Fruit fly (Drosophila melanogaster): ENCODE measurements around the gene Hip1.

Gene Hip1

dm6 chr3L:12799431-12800147, 26.2 kb upstream of the Hip1 start:
- TF ChIP-seq Ets98B (GFP tag; IDR thresholded peaks at IDR 0.05) (no peak), fd96Ca (GFP tag; IDR thresholded peaks at IDR 0.05) (no peak), CG9948 (tag; optimal IDR thresholded peaks at IDR 0.05) (no peak), CG12605 (GFP tag; IDR thresholded peaks at IDR 0.05) (no peak)

dm6 chr3L:12798795-12799311, 25.5 kb upstream of the Hip1 start:
- TF ChIP-seq fd96Ca (GFP tag; IDR thresholded peaks at IDR 0.05) = 0 out of 3 replicates have a peak, but pooled peaks have one; percentile 39
- peak; percentile 66 for TF ChIP-seq CG14655 (GFP tag; optimal IDR thresholded peaks at IDR 0.05)
- peak; percentile 7 for TF ChIP-seq CG15710 (tag; optimal IDR thresholded peaks at IDR 0.05)
- TF ChIP-seq gl (tag; optimal IDR thresholded peaks at IDR 0.05) = peak; percentile 29
- no peak for TF ChIP-seq Ets98B (GFP tag; IDR thresholded peaks at IDR 0.05)
- no peak for TF ChIP-seq CG12605 (GFP tag; IDR thresholded peaks at IDR 0.05)
- no peak for TF ChIP-seq CG32121 (GFP tag; IDR thresholded peaks at IDR 0.05)
- TF ChIP-seq CG34367 (tag; optimal IDR thresholded peaks at IDR 0.05) = peak; percentile 42
- TF ChIP-seq Pif1B (GFP tag; optimal IDR thresholded peaks at IDR 0.05) = no peak
- peak; percentile 21; the same call in 1 of the 3 replicates for TF ChIP-seq CG4496 (GFP tag; IDR thresholded peaks at IDR 0.05)
- no peak for TF ChIP-seq Snoo (tag; optimal IDR thresholded peaks at IDR 0.05)
- 0 out of 2 replicates have a peak, but pooled peaks have one; percentile 5 for TF ChIP-seq rn (GFP tag; IDR thresholded peaks at IDR 0.05)
- no peak for TF ChIP-seq Pif1A (GFP tag; optimal IDR thresholded peaks at IDR 0.05)
- TF ChIP-seq D1 (tag; optimal IDR thresholded peaks at IDR 0.05) = no peak
- TF ChIP-seq CG8301 (tag; optimal IDR thresholded peaks at IDR 0.05) = peak; percentile 52
- peak; percentile 93 for TF ChIP-seq EcR (GFP tag; optimal IDR thresholded peaks at IDR 0.05)
- peak; percentile 17 for TF ChIP-seq CG9948 (tag; optimal IDR thresholded peaks at IDR 0.05)
- no peak for TF ChIP-seq CG10348 (GFP tag; IDR thresholded peaks at IDR 0.05)
- TF ChIP-seq CG13204 (GFP tag; optimal IDR thresholded peaks at IDR 0.05) = peak; percentile 71
- TF ChIP-seq CG17806 (tag; optimal IDR thresholded peaks at IDR 0.05) = peak; percentile 18
- peak; percentile 55 for TF ChIP-seq CG8159 (tag; optimal IDR thresholded peaks at IDR 0.05)

- TF ChIP-seq CG4496 (GFP tag; IDR thresholded peaks at IDR 0.05) (no peak), EcR (GFP tag; optimal IDR thresholded peaks at IDR 0.05) (no peak), CG13204 (GFP tag; optimal IDR thresholded peaks at IDR 0.05) (no peak), CG17806 (tag; optimal IDR thresholded peaks at IDR 0.05) (no peak), CG8301 (tag; optimal IDR thresholded peaks at IDR 0.05) (no peak), Ets98B (GFP tag; IDR thresholded peaks at IDR 0.05) (no peak), CG8159 (tag; optimal IDR thresholded peaks at IDR 0.05) (no peak), Pif1B (GFP tag; optimal IDR thresholded peaks at IDR 0.05) (no peak), CG32121 (GFP tag; IDR thresholded peaks at IDR 0.05) (no peak)
Observed at dm6 chr3L:12796077-12796641, 22.8 kb upstream of the Hip1 start.

DNA sequence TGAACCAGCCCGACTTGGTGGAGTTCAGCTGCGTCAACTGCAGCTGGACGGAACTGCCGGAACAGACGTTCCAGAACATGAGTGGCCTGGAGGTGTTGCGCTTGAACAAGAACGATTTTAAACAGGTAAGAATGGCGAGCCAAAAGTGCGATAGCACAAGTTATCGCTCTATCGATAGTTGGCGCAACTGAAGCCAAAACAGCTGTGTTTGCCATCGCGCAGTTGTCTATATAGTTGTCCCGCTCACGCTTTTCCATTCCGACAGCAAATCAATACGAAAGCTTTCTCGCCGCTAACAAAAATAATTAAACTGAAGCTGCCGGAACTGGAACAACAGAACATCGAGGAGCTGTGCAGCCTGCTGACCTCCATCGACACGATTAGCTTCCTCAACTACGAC, 21.2 kb upstream of the Hip1 start:
- TF ChIP-seq Pif1B (GFP tag; optimal IDR thresholded peaks at IDR 0.05) (no peak), CG4496 (GFP tag; IDR thresholded peaks at IDR 0.05) (peak; percentile 43; the same call in 1 of the 3 replicates), D1 (tag; optimal IDR thresholded peaks at IDR 0.05) (no peak)

DNA sequence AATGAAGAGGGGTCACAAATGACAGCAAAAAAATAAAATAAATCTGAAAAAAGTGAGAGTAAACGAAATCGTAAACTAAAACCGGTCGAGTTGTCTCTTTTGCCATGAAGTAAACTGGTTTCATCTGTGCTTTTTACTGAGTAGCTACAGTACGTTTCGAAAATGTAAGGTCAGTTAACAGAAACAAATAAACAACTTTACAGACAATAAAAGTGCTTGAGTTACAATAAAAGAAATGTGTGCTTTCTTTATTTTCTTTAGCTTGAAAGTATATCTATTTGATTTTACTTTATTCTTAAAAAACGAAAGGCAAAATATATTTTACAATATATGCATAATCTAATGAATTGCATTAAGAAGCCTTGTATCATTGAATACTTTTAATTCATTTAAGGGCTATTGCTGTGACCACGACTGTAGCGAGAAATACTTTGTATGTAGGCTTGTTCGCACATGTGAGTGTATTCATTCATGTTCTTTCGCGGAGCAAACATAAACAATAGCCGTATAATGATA, 19.6 kb upstream of the Hip1 start:
- TF ChIP-seq CG8159 (tag; optimal IDR thresholded peaks at IDR 0.05) (peak; percentile 93), CG14655 (GFP tag; optimal IDR thresholded peaks at IDR 0.05) (peak; percentile 80), Pif1A (GFP tag; optimal IDR thresholded peaks at IDR 0.05) (peak; percentile 85), CG34367 (tag; optimal IDR thresholded peaks at IDR 0.05) (peak; percentile 89), CG12605 (GFP tag; IDR thresholded peaks at IDR 0.05) (peak; percentile 52), Pif1B (GFP tag; optimal IDR thresholded peaks at IDR 0.05) (peak; percentile 82), gl (tag; optimal IDR thresholded peaks at IDR 0.05) (peak; percentile 74), rn (GFP tag; IDR thresholded peaks at IDR 0.05) (no peak), Ets98B (GFP tag; IDR thresholded peaks at IDR 0.05) (peak; percentile 61), CG8301 (tag; optimal IDR thresholded peaks at IDR 0.05) (peak; percentile 84), CG13204 (GFP tag; optimal IDR thresholded peaks at IDR 0.05) (peak; percentile 71), CG15710 (tag; optimal IDR thresholded peaks at IDR 0.05) (peak; percentile 93), Snoo (tag; optimal IDR thresholded peaks at IDR 0.05) (peak; percentile 85), fd96Ca (GFP tag; IDR thresholded peaks at IDR 0.05) (0 out of 3 replicates have a peak, but pooled peaks have one; percentile 23), CG4496 (GFP tag; IDR thresholded peaks at IDR 0.05) (peak; percentile 77), CG9948 (tag; optimal IDR thresholded peaks at IDR 0.05) (peak; percentile 90), CG17806 (tag; optimal IDR thresholded peaks at IDR 0.05) (peak; percentile 90), EcR (GFP tag; optimal IDR thresholded peaks at IDR 0.05) (peak; percentile 78), D1 (tag; optimal IDR thresholded peaks at IDR 0.05) (peak; percentile 91), CG10348 (GFP tag; IDR thresholded peaks at IDR 0.05) (0 out of 2 replicates have a peak, but pooled peaks have one; percentile 40), CG32121 (GFP tag; IDR thresholded peaks at IDR 0.05) (peak; percentile 42)

Data from whole organism, pupa.